Worm (Caenorhabditis elegans) whole organism, L3 larva: ENCODE data around the gene F22F7.2.
"Not testable (repeated sequence)": the region's sequence is repeated elsewhere in the genome, so short reads cannot be mapped to it uniquely, and the experiment has no call there.

Experiments
- ZK546.5 ChIP-seq: sonication (generic microtip); optimal IDR thresholded peaks from 2 replicates; lab custom pipeline; 2017; ENCODE audit warnings: missing biosample characterization, missing genetic modification characterization
- ama-1 ChIP-seq: fragments of 150-350 bp; optimal IDR thresholded peaks from 2 replicates; lab custom pipeline; 2018
- ceh-82 ChIP-seq: fragments of 150-350 bp; optimal IDR thresholded peaks from 2 replicates; lab custom pipeline; 2014; ENCODE audit warnings: missing biosample characterization, missing genetic modification characterization
- ceh-9 ChIP-seq: sonication (generic microtip); optimal IDR thresholded peaks from 2 replicates; lab custom pipeline; 2018; ENCODE audit warnings: missing biosample characterization, missing genetic modification characterization
- daf-12 ChIP-seq: fragments of 150-350 bp; optimal IDR thresholded peaks from 2 replicates; lab custom pipeline; 2014; ENCODE audit warnings: missing biosample characterization, missing genetic modification reagents, missing genetic modification characterization
- egl-27 ChIP-seq: sonication (generic microtip); optimal IDR thresholded peaks from 4 replicates; lab custom pipeline; 2017; ENCODE audit warnings: missing biosample characterization, missing genetic modification reagents, missing genetic modification characterization
- egl-5 ChIP-seq: fragments of 150-350 bp; optimal IDR thresholded peaks from 2 replicates; lab custom pipeline; 2017; ENCODE audit warnings: missing biosample characterization, missing genetic modification reagents, missing genetic modification characterization, inconsistent platforms
- elt-1 ChIP-seq: fragments of 150-350 bp; optimal IDR thresholded peaks from 2 replicates; lab custom pipeline; 2014; ENCODE audit warnings: missing biosample characterization, missing genetic modification characterization
- elt-2 ChIP-seq: sonication (generic microtip); optimal IDR thresholded peaks from 2 replicates; lab custom pipeline; 2016; ENCODE audit warnings: missing genetic modification reagents, mild to moderate bottlenecking, missing genetic modification characterization, missing compliant biosample characterization
- elt-3 ChIP-seq, 3 experiments: fragments of 150-350 bp in 1 of 3; sonication (generic microtip) in 2 of 3; optimal IDR thresholded peaks; 2 replicates in 2 of 3; 4 replicates in 1 of 3; lab custom pipeline; 2014 to 2017; ENCODE audit warnings: missing biosample characterization in 3 of 3, missing genetic modification characterization in 3 of 3
- fkh-10 ChIP-seq: sonication (generic microtip); optimal IDR thresholded peaks from 2 replicates; lab custom pipeline; 2017; ENCODE audit warnings: missing biosample characterization, missing genetic modification reagents, missing genetic modification characterization
- fkh-2 ChIP-seq: fragments of 150-350 bp; optimal IDR thresholded peaks from 2 replicates; lab custom pipeline; 2014; ENCODE audit warnings: missing biosample characterization, missing genetic modification reagents, missing genetic modification characterization
- fos-1 ChIP-seq: fragments of 150-350 bp; optimal IDR thresholded peaks from 2 replicates; lab custom pipeline; 2014; ENCODE audit warnings: missing biosample characterization, missing genetic modification characterization
- hmg-11 ChIP-seq: sonication (generic microtip); optimal IDR thresholded peaks from 2 replicates; lab custom pipeline; 2016; ENCODE audit warnings: missing genetic modification characterization, missing compliant biosample characterization
- jun-1 ChIP-seq: fragments of 150-350 bp; optimal IDR thresholded peaks from 2 replicates; lab custom pipeline; 2014; ENCODE audit warnings: missing biosample characterization, missing genetic modification reagents, missing genetic modification characterization
- lin-15B ChIP-seq: fragments of 150-350 bp; optimal IDR thresholded peaks from 2 replicates; lab custom pipeline; 2014; ENCODE audit warnings: missing biosample characterization, missing genetic modification characterization
- lin-39 ChIP-seq: fragments of 150-350 bp; optimal IDR thresholded peaks from 2 replicates; lab custom pipeline; 2018; ENCODE audit warnings: missing biosample characterization, missing genetic modification reagents, missing genetic modification characterization
- mdl-1 ChIP-seq: fragments of 150-350 bp; optimal IDR thresholded peaks from 2 replicates; lab custom pipeline; 2014; ENCODE audit warnings: missing biosample characterization, missing genetic modification characterization
- mml-1 ChIP-seq: fragments of 150-350 bp; sonication (generic microtip); optimal IDR thresholded peaks from 3 replicates; lab custom pipeline; 2014; ENCODE audit warnings: missing biosample characterization, missing genetic modification characterization
- nfya-1 ChIP-seq: sonication (generic microtip); optimal IDR thresholded peaks from 2 replicates; lab custom pipeline; 2017; ENCODE audit warnings: missing genetic modification characterization, mild to moderate bottlenecking, missing compliant biosample characterization, antibody characterized with exemption, moderate library complexity; ENCODE audit not compliant: insufficient read depth
- nhr-11 ChIP-seq: fragments of 150-350 bp; optimal IDR thresholded peaks from 2 replicates; lab custom pipeline; 2014; ENCODE audit warnings: missing biosample characterization, missing genetic modification characterization
- nhr-28 ChIP-seq: fragments of 150-350 bp; optimal IDR thresholded peaks from 2 replicates; lab custom pipeline; 2014; ENCODE audit warnings: missing biosample characterization, missing genetic modification characterization
- nhr-67 ChIP-seq: fragments of 150-350 bp; optimal IDR thresholded peaks from 2 replicates; lab custom pipeline; 2014; ENCODE audit warnings: missing biosample characterization, missing genetic modification characterization
- nhr-76 ChIP-seq: fragments of 150-350 bp; sonication (generic microtip); optimal IDR thresholded peaks from 5 replicates; lab custom pipeline; 2014; ENCODE audit warnings: missing biosample characterization, missing genetic modification characterization
- pha-4 ChIP-seq: fragments of 150-350 bp; optimal IDR thresholded peaks from 2 replicates; lab custom pipeline; 2014; ENCODE audit warnings: missing biosample characterization, missing genetic modification reagents, missing genetic modification characterization
- pqm-1 ChIP-seq: fragments of 150-350 bp; optimal IDR thresholded peaks from 2 replicates; lab custom pipeline; 2017; ENCODE audit warnings: missing biosample characterization, missing genetic modification characterization, inconsistent platforms
- sea-2 ChIP-seq: fragments of 150-350 bp; sonication (generic microtip); optimal IDR thresholded peaks from 4 replicates; lab custom pipeline; 2014; ENCODE audit warnings: missing biosample characterization, missing genetic modification reagents, missing genetic modification characterization
- skn-1 ChIP-seq: fragments of 150-350 bp; optimal IDR thresholded peaks from 2 replicates; lab custom pipeline; 2014; ENCODE audit warnings: missing biosample characterization, missing genetic modification characterization
- snpc-4 ChIP-seq: fragments of 150-350 bp; optimal IDR thresholded peaks from 2 replicates; lab custom pipeline; 2014; ENCODE audit warnings: missing biosample characterization, missing genetic modification characterization
- unc-62 ChIP-seq: fragments of 150-350 bp; sonication (generic microtip); optimal IDR thresholded peaks from 4 replicates; lab custom pipeline; 2014; ENCODE audit warnings: missing biosample characterization, missing genetic modification reagents, missing genetic modification characterization
- ztf-11 ChIP-seq: fragments of 150-350 bp; optimal IDR thresholded peaks from 2 replicates; lab custom pipeline; 2014; ENCODE audit warnings: missing biosample characterization, missing genetic modification characterization
- ztf-4 ChIP-seq: fragments of 150-350 bp; optimal IDR thresholded peaks from 2 replicates; lab custom pipeline; 2014; ENCODE audit warnings: missing biosample characterization, missing genetic modification characterization

The F22F7.2 gene

DNA sequence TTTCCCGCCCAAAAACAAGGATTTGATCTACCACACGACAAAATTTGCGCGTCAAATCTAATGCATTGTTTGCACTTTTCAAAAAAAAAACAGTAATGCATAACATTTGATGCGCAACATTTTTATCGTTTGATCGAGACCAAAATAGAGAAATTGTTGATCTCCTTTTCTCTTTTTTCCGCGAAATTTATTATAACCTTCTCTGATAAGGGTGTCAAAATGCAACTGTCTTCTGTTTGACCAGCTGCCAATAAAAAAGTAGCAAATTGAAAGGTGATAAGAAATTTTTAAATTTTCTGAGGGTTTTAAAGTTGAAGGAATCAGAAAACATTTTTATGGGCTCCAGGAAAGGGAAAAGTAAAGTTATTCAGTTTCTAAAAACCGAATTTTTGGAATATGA is 14.4 kb downstream of the F22F7.2 start:
- TF ChIP-seq daf-12 (tag; lab: Kevin White, UChicago) = no peak
- no peak for TF ChIP-seq unc-62
- TF ChIP-seq ceh-9 (tag; lab: Kevin White, UChicago) = no peak
- TF ChIP-seq fkh-10 = no peak
- no peak for TF ChIP-seq elt-1
- peak; percentile 10 for TF ChIP-seq elt-2 (tag; lab: Kevin White, UChicago)
- TF ChIP-seq ZK546.5 (tag; lab: Kevin White, UChicago) = no peak
- TF ChIP-seq nhr-76 (tag; lab: Kevin White, UChicago) = peak; percentile 59
- TF ChIP-seq mdl-1 = no peak
- no peak for TF ChIP-seq ama-1 (lab: Kevin White, UChicago)
- TF ChIP-seq pqm-1 (tag; lab: Kevin White, UChicago) = no peak

DNA sequence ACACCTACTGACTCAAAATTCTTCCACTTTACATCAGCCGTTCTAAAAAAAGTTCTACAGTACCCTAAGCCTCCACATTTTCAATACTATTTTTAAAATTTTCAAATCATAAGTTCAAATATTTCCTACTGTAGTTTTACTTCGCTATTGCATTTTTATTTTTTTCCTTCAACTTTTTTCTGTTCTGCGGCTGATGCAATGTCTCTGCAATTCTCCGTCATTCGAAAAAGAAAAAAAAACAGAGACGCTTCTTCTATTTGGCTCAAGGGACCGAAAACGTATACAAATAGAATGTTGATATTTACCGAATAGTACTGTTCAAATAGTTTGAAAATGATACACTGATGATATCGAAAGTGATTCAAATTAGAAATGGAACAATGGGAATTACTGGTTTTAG is 15.7 kb downstream of the F22F7.2 start:
- peak; percentile 28 for TF ChIP-seq jun-1
- no peak for TF ChIP-seq egl-27 (tag; lab: Kevin White, UChicago)

- TF ChIP-seq unc-62 = no peak
- no peak for TF ChIP-seq ceh-9 (tag; lab: Kevin White, UChicago)
- no peak for TF ChIP-seq elt-1
- no peak for TF ChIP-seq elt-2 (tag; lab: Kevin White, UChicago)
- TF ChIP-seq nhr-28 (tag; lab: Kevin White, UChicago) = no peak
- TF ChIP-seq lin-15B (tag; lab: Kevin White, UChicago) = no peak
- no peak for TF ChIP-seq egl-5
- TF ChIP-seq fkh-10 = no peak
- TF ChIP-seq ZK546.5 (tag; lab: Kevin White, UChicago) = no peak
These were observed 17.3 kb downstream of the F22F7.2 start, which contains the start of gene F22F7.7 for ce11 chrV:2139918-2140317. Gene F22F7.7, minus strand, starts transcription at chrV:2140042.

- TF ChIP-seq nfya-1; ceh-82 (tag; lab: Kevin White, UChicago); mdl-1: not testable (repeated sequence)
These were observed 21.8 kb downstream of the F22F7.2 start, which contains the start of gene F22F7.12 for ce11 chrV:2144408-2144807. Gene F22F7.12, minus strand, starts transcription at chrV:2144508.

- TF ChIP-seq sea-2 (no peak), elt-3 (tag; optimal IDR thresholded peaks at IDR 0.05; lab: Kevin White, UChicago) (no peak), ztf-4 (no peak), elt-2 (tag; lab: Kevin White, UChicago) (no peak), skn-1 (tag; lab: Kevin White, UChicago) (no peak)
These were observed 23.5 kb downstream of the F22F7.2 start, which contains the start of gene str-52 for ce11 chrV:2146044-2146443. Gene str-52, minus strand, starts transcription at chrV:2146144.

DNA sequence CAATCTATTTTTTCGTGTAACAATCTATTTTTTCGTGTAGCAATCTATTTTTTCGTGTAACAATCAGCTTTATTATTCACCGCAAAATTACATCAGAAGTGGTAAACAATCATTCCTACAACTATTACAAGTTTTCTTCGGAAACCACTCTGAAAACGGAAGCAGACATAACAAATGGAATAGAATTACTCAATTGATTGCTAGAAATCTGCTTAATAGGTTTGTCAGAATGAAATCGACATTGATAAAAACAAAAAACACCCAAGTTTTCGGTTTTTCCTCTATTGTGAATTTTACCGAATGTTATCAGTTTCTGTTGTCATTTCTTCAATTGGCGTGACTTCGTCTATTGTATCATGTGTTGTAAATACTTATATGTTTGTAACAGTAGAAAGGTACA is 24.2 kb downstream of the F22F7.2 start, which contains the start of gene srbc-20:
Gene srbc-20, plus strand, starts transcription at position 301 of the 400 bp plus-strand sequence.
- no peak for TF ChIP-seq jun-1
- TF ChIP-seq ama-1 (lab: Kevin White, UChicago) = no peak
- no peak for TF ChIP-seq nhr-67 (tag; lab: Kevin White, UChicago)
- TF ChIP-seq pha-4 (tag; lab: Kevin White, UChicago) = no peak
- no peak for TF ChIP-seq mml-1 (tag; lab: Kevin White, UChicago)
- no peak for TF ChIP-seq ceh-82 (tag; lab: Kevin White, UChicago)
- TF ChIP-seq mdl-1 = no peak
- TF ChIP-seq hmg-11 (tag; lab: Kevin White, UChicago) = no peak
- TF ChIP-seq egl-27 (tag; lab: Kevin White, UChicago) = no peak
- TF ChIP-seq fkh-2 (tag; lab: Kevin White, UChicago) = no peak
- no peak for TF ChIP-seq elt-1
- no peak for TF ChIP-seq lin-39
- TF ChIP-seq nhr-11 (tag; lab: Kevin White, UChicago) = no peak
- no peak for TF ChIP-seq ztf-11
- TF ChIP-seq fkh-10 = no peak
- no peak for TF ChIP-seq elt-3 (tag; optimal IDR thresholded peaks at IDR 0.05; lab: Kevin White, UChicago)
- TF ChIP-seq fos-1 (tag; lab: Kevin White, UChicago) = no peak
- TF ChIP-seq snpc-4 (tag; lab: Kevin White, UChicago) = no peak
- TF ChIP-seq, all 47 proteins: peak for 0
